Fruit fly (Drosophila melanogaster) whole organism, embryonic: ENCODE results near the gene CG42272.

Experiments used
- Adf1 ChIP-seq: fragments of 200-800 bp; sonication (Bioruptor generic); IDR thresholded peaks from 2 replicates; pipeline ENCODE4 v1.3.6; 2022; ENCODE audit warnings: missing biosample characterization, missing genetic modification characterization
- CG10209 ChIP-seq: fragments of 200-800 bp; sonication (Bioruptor generic); optimal IDR thresholded peaks from 3 replicates; lab custom pipeline; 2017; ENCODE audit warnings: missing biosample characterization, mild to moderate bottlenecking, missing genetic modification characterization, missing genetic modification reagents
- CG10654 ChIP-seq: fragments of 200-800 bp; sonication (Bioruptor generic); optimal IDR thresholded peaks from 2 replicates; lab custom pipeline; 2016; ENCODE audit warnings: missing biosample characterization, missing genetic modification characterization
- CG12155 ChIP-seq: fragments of 200-800 bp; sonication (Bioruptor generic); optimal IDR thresholded peaks from 3 replicates; lab custom pipeline; 2016; ENCODE audit warnings: missing biosample characterization, missing genetic modification characterization
- CG1233 ChIP-seq: fragments of 200-800 bp; sonication (Bioruptor generic); optimal IDR thresholded peaks from 4 replicates; lab custom pipeline; 2018; ENCODE audit warnings: missing biosample characterization, mild to moderate bottlenecking, missing genetic modification characterization
- CG13287 ChIP-seq: fragments of 200-800 bp; sonication (Bioruptor generic); IDR thresholded peaks from 2 replicates; pipeline ENCODE4 v1.3.6; 2022; ENCODE audit warnings: missing biosample characterization, missing genetic modification characterization; ENCODE audit not compliant: partially characterized antibody
- CG1602 ChIP-seq: fragments of 200-800 bp; sonication (Bioruptor generic); optimal IDR thresholded peaks from 3 replicates; lab custom pipeline; 2016; ENCODE audit warnings: missing biosample characterization, missing genetic modification characterization
- CG16813 ChIP-seq: fragments of 200-800 bp; sonication (Bioruptor generic); IDR thresholded peaks from 3 replicates; pipeline ENCODE4 v1.3.6; 2022; ENCODE audit warnings: missing biosample characterization, missing genetic modification characterization; ENCODE audit not compliant: partially characterized antibody
- CG17328 ChIP-seq: fragments of 200-800 bp; sonication (Bioruptor generic); IDR thresholded peaks from 2 replicates; pipeline ENCODE4 v1.3.6; 2022; ENCODE audit warnings: missing biosample characterization, missing genetic modification characterization
- CG17829 ChIP-seq: fragments of 200-800 bp; optimal IDR thresholded peaks from 2 replicates; lab custom pipeline; 2019; ENCODE audit warnings: missing biosample characterization, mild to moderate bottlenecking, missing genetic modification characterization, moderate library complexity
- CG2116 ChIP-seq: fragments of 200-800 bp; sonication (Bioruptor generic); optimal IDR thresholded peaks from 3 replicates; lab custom pipeline; 2018; ENCODE audit warnings: missing biosample characterization, mild to moderate bottlenecking, missing genetic modification characterization
- CG3065 ChIP-seq: fragments of 200-800 bp; sonication (Bioruptor generic); optimal IDR thresholded peaks from 2 replicates; lab custom pipeline; 2016; ENCODE audit warnings: missing biosample characterization, missing genetic modification characterization
- CG32532 ChIP-seq: fragments of 200-800 bp; sonication (Bioruptor generic); IDR thresholded peaks from 2 replicates; pipeline ENCODE4 v1.3.6; 2022; ENCODE audit warnings: missing biosample characterization, missing genetic modification characterization
- CG6854 ChIP-seq: fragments of 200-800 bp; sonication (Bioruptor generic); optimal IDR thresholded peaks from 3 replicates; lab custom pipeline; 2017; ENCODE audit warnings: missing biosample characterization, mild to moderate bottlenecking, missing genetic modification characterization
- CG9727 ChIP-seq: fragments of 200-800 bp; sonication (Bioruptor generic); optimal IDR thresholded peaks from 3 replicates; lab custom pipeline; 2017; ENCODE audit warnings: missing biosample characterization, mild to moderate bottlenecking, missing genetic modification characterization
- CG9797 ChIP-seq: fragments of 200-800 bp; sonication (Bioruptor generic); optimal IDR thresholded peaks from 3 replicates; lab custom pipeline; 2018; ENCODE audit warnings: missing biosample characterization, mild to moderate bottlenecking, missing genetic modification characterization
- CG9932 ChIP-seq: fragments of 200-800 bp; sonication (Bioruptor generic); IDR thresholded peaks from 2 replicates; pipeline ENCODE4 v1.3.6; 2022; ENCODE audit warnings: missing biosample characterization, missing genetic modification characterization
- Dad ChIP-seq: fragments of 200-800 bp; sonication (Bioruptor generic); optimal IDR thresholded peaks from 3 replicates; lab custom pipeline; 2016; ENCODE audit warnings: missing biosample characterization, missing genetic modification characterization
- Dll ChIP-seq: fragments of 200-800 bp; sonication (Bioruptor generic); IDR thresholded peaks from 4 replicates; pipeline ENCODE4 v1.3.6; 2022; ENCODE audit warnings: missing biosample characterization, missing genetic modification characterization; ENCODE audit not compliant: partially characterized antibody
- Doc3 ChIP-seq: fragments of 200-800 bp; sonication (Bioruptor generic); IDR thresholded peaks from 3 replicates; pipeline ENCODE4 v1.3.6; 2022; ENCODE audit warnings: missing biosample characterization, missing genetic modification characterization; ENCODE audit not compliant: partially characterized antibody
- Dp ChIP-seq: fragments of 200-800 bp; sonication (Bioruptor generic); optimal IDR thresholded peaks from 2 replicates; lab custom pipeline; 2018; ENCODE audit warnings: missing biosample characterization, mild to moderate bottlenecking, missing genetic modification characterization, moderate library complexity
- Ets65A ChIP-seq: fragments of 200-800 bp; sonication (Bioruptor generic); peaks from one replicate; lab custom pipeline; 2016; ENCODE audit warnings: missing biosample characterization, missing genetic modification characterization
- Hsf ChIP-seq: fragments of 200-800 bp; sonication (Bioruptor generic); optimal IDR thresholded peaks from 3 replicates; lab custom pipeline; 2016; ENCODE audit warnings: missing biosample characterization, missing genetic modification characterization
- Lpt ChIP-seq: fragments of >200 bp; optimal IDR thresholded peaks from 2 replicates; lab custom pipeline; 2018; ENCODE audit warnings: missing biosample characterization, missing genetic modification characterization
- MESR4 ChIP-seq: fragments of 200-800 bp; sonication (Bioruptor generic); optimal IDR thresholded peaks from 2 replicates; lab custom pipeline; 2018; ENCODE audit warnings: missing biosample characterization, mild to moderate bottlenecking, missing genetic modification characterization, moderate library complexity
- NC2β ChIP-seq: fragments of 200-800 bp; sonication (Bioruptor generic); optimal IDR thresholded peaks from 2 replicates; lab custom pipeline; 2016; ENCODE audit warnings: missing biosample characterization, missing genetic modification characterization
- Scr ChIP-seq: fragments of 200-800 bp; sonication (Bioruptor generic); IDR thresholded peaks from 2 replicates; pipeline ENCODE4 v1.3.6; 2022; ENCODE audit warnings: missing biosample characterization, missing genetic modification characterization; ENCODE audit not compliant: partially characterized antibody
- Side ChIP-seq: fragments of 200-800 bp; sonication (Bioruptor generic); optimal IDR thresholded peaks from 2 replicates; lab custom pipeline; 2016; ENCODE audit warnings: missing biosample characterization, missing genetic modification characterization
- Sin3A ChIP-seq: fragments of >200 bp; optimal IDR thresholded peaks from 2 replicates; lab custom pipeline; 2018
- Sry-δ ChIP-seq: fragments of 200-800 bp; sonication (Bioruptor generic); optimal IDR thresholded peaks from 2 replicates; lab custom pipeline; 2016; ENCODE audit warnings: missing biosample characterization, missing genetic modification characterization
- Xbp1 ChIP-seq: fragments of 200-800 bp; sonication (Bioruptor generic); optimal IDR thresholded peaks from 3 replicates; lab custom pipeline; 2016; ENCODE audit warnings: missing biosample characterization, mild to moderate bottlenecking, missing genetic modification characterization
- YL-1 ChIP-seq: fragments of 200-800 bp; sonication (Bioruptor generic); optimal IDR thresholded peaks from 3 replicates; lab custom pipeline; 2017; ENCODE audit warnings: missing biosample characterization, mild to moderate bottlenecking, missing genetic modification characterization
- amos ChIP-seq: fragments of 200-800 bp; sonication (Bioruptor generic); IDR thresholded peaks from 2 replicates; pipeline ENCODE4 v1.3.6; 2022; ENCODE audit warnings: missing biosample characterization, missing genetic modification characterization; ENCODE audit not compliant: partially characterized antibody
- dpn ChIP-seq, 2 experiments: fragments of 200-800 bp; sonication (Bioruptor generic); optimal IDR thresholded peaks; 3 replicates each; lab custom pipeline; 2016; ENCODE audit warnings: missing biosample characterization in 2 of 2, missing genetic modification characterization in 2 of 2
- hbn ChIP-seq: fragments of 200-800 bp; sonication (Bioruptor generic); IDR thresholded peaks from 2 replicates; pipeline ENCODE4 v1.3.6; 2022; ENCODE audit warnings: missing biosample characterization, missing genetic modification characterization; ENCODE audit not compliant: partially characterized antibody
- jigr1 ChIP-seq: fragments of 200-800 bp; sonication (Bioruptor generic); IDR thresholded peaks from 3 replicates; pipeline ENCODE4 v1.3.6; 2022; ENCODE audit warnings: missing biosample characterization, missing genetic modification characterization
- lilli ChIP-seq: fragments of 200-800 bp; sonication (Bioruptor generic); optimal IDR thresholded peaks from 3 replicates; lab custom pipeline; 2016; ENCODE audit warnings: missing biosample characterization, missing genetic modification characterization
- nmo ChIP-seq: fragments of 200-800 bp; sonication (Bioruptor generic); optimal IDR thresholded peaks from 2 replicates; lab custom pipeline; 2018; ENCODE audit warnings: missing biosample characterization, mild to moderate bottlenecking, missing genetic modification characterization, moderate library complexity
- peb ChIP-seq: fragments of 200-800 bp; sonication (Bioruptor generic); IDR thresholded peaks from 2 replicates; pipeline ENCODE4 v1.3.6; 2022; ENCODE audit warnings: missing biosample characterization, missing genetic modification characterization
- pzg ChIP-seq: fragments of 200-800 bp; sonication (Bioruptor generic); optimal IDR thresholded peaks from 3 replicates; lab custom pipeline; 2018; ENCODE audit warnings: missing biosample characterization, mild to moderate bottlenecking, missing genetic modification characterization, moderate library complexity
- slbo ChIP-seq: fragments of 200-800 bp; sonication (Bioruptor generic); IDR thresholded peaks from 2 replicates; pipeline ENCODE4 v1.3.6; 2022; ENCODE audit warnings: missing biosample characterization, missing genetic modification characterization
- sna ChIP-seq: fragments of 200-800 bp; sonication (Bioruptor generic); IDR thresholded peaks from 2 replicates; pipeline ENCODE4 v1.3.6; 2022; ENCODE audit warnings: missing biosample characterization, missing genetic modification characterization; ENCODE audit not compliant: partially characterized antibody
- unc-4 ChIP-seq: fragments of 200-800 bp; sonication (Bioruptor generic); IDR thresholded peaks from 2 replicates; pipeline ENCODE4 v1.3.6; 2022; ENCODE audit warnings: missing biosample characterization, missing genetic modification characterization; ENCODE audit not compliant: partially characterized antibody
- zfh2 ChIP-seq: fragments of 200-800 bp; sonication (Bioruptor generic); optimal IDR thresholded peaks from 2 replicates; lab custom pipeline; 2016; ENCODE audit warnings: missing biosample characterization, missing genetic modification characterization

CG42272 gene

dm6 chr3L:5764922-5765843 lies 37.6 kb upstream of the CG42272 start, which contains the start of gene CG10576 (continued):
- TF ChIP-seq CG3065 (GFP tag; lab: Kevin White, UChicago), result peak; percentile 12
- peak; percentile 68 for TF ChIP-seq nmo (GFP tag; lab: Kevin White, UChicago)
- TF ChIP-seq Xbp1 (GFP tag; lab: Kevin White, UChicago), result peak; percentile 43
- TF ChIP-seq CG17328, result 0 out of 2 replicates have a peak, but pooled peaks have one; percentile 16
- no peak for TF ChIP-seq CG10209 (GFP tag; lab: Kevin White, UChicago)
- peak; percentile 95 for TF ChIP-seq MESR4 (GFP tag; lab: Kevin White, UChicago)
- peak; percentile 77 for TF ChIP-seq Scr (GFP tag; lab: Robert Waterston, UW)
- TF ChIP-seq peb (GFP tag; lab: Robert Waterston, UW), result no peak
- TF ChIP-seq Ets65A (GFP tag; lab: Kevin White, UChicago), result peak; percentile 75
- peak; percentile 18 for TF ChIP-seq CG12155 (GFP tag; lab: Kevin White, UChicago)
- peak; percentile 78 for TF ChIP-seq CG2116 (GFP tag; lab: Kevin White, UChicago)
- TF ChIP-seq CG17829 (tag; lab: Kevin White, UChicago), result peak; percentile 57
- peak; percentile 9 for TF ChIP-seq Hsf (GFP tag; lab: Kevin White, UChicago)
- peak; percentile 68 for TF ChIP-seq Sry-δ (GFP tag; lab: Kevin White, UChicago)
- peak; percentile 22 for TF ChIP-seq CG9727 (GFP tag; lab: Kevin White, UChicago)
- TF ChIP-seq CG9932 (GFP tag; lab: Robert Waterston, UW), result peak; percentile 5; the same call in 1 of the 2 replicates
- TF ChIP-seq Adf1, result no peak
- no peak for TF ChIP-seq CG1233 (GFP tag; lab: Kevin White, UChicago)
- no peak for TF ChIP-seq CG1602 (GFP tag; lab: Kevin White, UChicago)
- TF ChIP-seq Lpt (GFP tag; lab: Kevin White, UChicago), result no peak
- TF ChIP-seq CG16813 (GFP tag; lab: Robert Waterston, UW), result peak; percentile 60
- TF ChIP-seq unc-4, result peak; percentile 68; the same call in 1 of the 2 replicates
- TF ChIP-seq zfh2 (GFP tag; lab: Kevin White, UChicago), result peak; percentile 3
- TF ChIP-seq CG13287 (GFP tag; lab: Robert Waterston, UW), result peak; percentile 74
- TF ChIP-seq lilli, result peak; percentile 24
- TF ChIP-seq pzg (GFP tag; lab: Kevin White, UChicago), result peak; percentile 84
- peak; percentile 46; the same call in 1 of the 3 replicates for TF ChIP-seq Doc3 (GFP tag; lab: Robert Waterston, UW)
- TF ChIP-seq NC2β, result peak; percentile 3
- peak in 1 of 2 experiments; percentile 8 for TF ChIP-seq dpn (GFP tag; optimal IDR thresholded peaks at IDR 0.05; lab: Kevin White, UChicago)
- 0 out of 2 replicates have a peak, but pooled peaks have one; percentile 26 for TF ChIP-seq CG32532
- TF ChIP-seq sna (GFP tag; lab: Robert Waterston, UW), result 0 out of 2 replicates have a peak, but pooled peaks have one; percentile 45
- TF ChIP-seq Side (GFP tag; lab: Kevin White, UChicago), result peak; percentile 14
- TF ChIP-seq slbo (GFP tag; lab: Robert Waterston, UW), result 0 out of 2 replicates have a peak, but pooled peaks have one; percentile 16
- peak; percentile 73 for TF ChIP-seq Dll (GFP tag; lab: Robert Waterston, UW)
- peak; percentile 94 for TF ChIP-seq Sin3A
- peak; percentile 58 for TF ChIP-seq amos (GFP tag; lab: Robert Waterston, UW)
- TF ChIP-seq hbn, result peak; percentile 60; the same call in 1 of the 2 replicates
- no peak for TF ChIP-seq CG10654 (GFP tag; lab: Kevin White, UChicago)
- peak; percentile 96 for TF ChIP-seq YL-1 (GFP tag; lab: Kevin White, UChicago)
- TF ChIP-seq CG6854 (GFP tag; lab: Kevin White, UChicago), result peak; percentile 7
- peak; percentile 98 for TF ChIP-seq CG9797 (GFP tag; lab: Kevin White, UChicago)
- no peak for TF ChIP-seq jigr1 (GFP tag; lab: Robert Waterston, UW)
- TF ChIP-seq Dp, result peak; percentile 76
- peak; percentile 6 for TF ChIP-seq Dad (GFP tag; lab: Kevin White, UChicago)
